Worm (Caenorhabditis elegans): ENCODE data around the gene cog-1.

cog-1 gene

DNA sequence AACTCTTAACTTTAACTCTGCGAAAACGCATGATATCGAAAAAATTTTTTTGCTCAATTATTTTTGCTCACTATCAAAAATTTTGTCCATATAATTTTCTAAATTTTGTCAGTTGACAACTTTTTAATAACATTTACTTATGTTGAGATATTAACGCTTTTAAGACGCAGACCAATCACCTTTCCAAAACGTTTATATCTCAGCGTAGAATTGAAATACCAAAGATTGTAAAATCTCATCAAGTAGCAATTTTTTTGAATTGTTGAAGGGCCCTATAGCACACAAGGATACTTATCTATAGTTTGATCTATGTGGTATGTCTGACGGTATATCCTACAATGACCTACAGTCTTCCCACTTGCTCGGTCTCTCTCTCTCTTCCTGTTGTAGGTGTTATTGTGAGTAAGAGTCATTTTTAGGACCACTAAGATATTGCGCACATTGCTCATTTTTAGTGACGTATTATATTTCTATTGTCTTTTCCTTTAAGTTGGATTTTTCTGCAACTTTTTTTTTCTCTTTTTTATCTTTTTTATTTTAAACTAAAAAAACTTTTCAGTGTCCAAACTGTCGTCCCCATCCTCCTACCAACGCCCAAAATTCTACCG, 17.0 kb downstream of the cog-1 start, which contains the start of gene pde-3:
Gene pde-3, plus strand, starts transcription at position 558 of the 608 bp plus-strand sequence.
- TF ChIP-seq dao-5 (tag; optimal IDR thresholded peaks at IDR 0.05) (no peak), W03F9.2 (tag; optimal IDR thresholded peaks at IDR 0.05) (no peak), him-1 (tag; optimal IDR thresholded peaks at IDR 0.05) (no peak)

DNA sequence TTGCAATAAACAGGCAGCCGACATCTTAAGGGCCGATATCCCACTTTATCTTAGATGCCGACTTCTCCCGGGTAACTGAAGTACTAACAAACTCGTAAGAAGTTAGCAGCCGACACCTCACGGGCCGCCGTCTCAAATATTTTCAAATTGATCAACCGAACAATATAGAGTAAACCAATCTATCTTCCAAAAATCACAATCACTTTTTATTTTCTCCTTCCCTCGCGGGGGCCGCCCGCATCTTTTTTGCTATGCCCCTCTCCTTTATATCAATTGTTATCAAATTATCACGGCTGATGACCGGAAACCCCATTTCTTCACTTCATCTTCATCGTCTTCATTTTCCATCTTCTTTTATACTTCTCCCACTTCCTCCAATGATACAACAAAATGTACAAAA, 26.5 kb downstream of the cog-1 start:
- no peak for TF ChIP-seq W03F9.2 (tag; optimal IDR thresholded peaks at IDR 0.05)
- TF ChIP-seq him-1 (tag; optimal IDR thresholded peaks at IDR 0.05) = no peak
- TF ChIP-seq dao-5 (tag; optimal IDR thresholded peaks at IDR 0.05) = no peak

DNA sequence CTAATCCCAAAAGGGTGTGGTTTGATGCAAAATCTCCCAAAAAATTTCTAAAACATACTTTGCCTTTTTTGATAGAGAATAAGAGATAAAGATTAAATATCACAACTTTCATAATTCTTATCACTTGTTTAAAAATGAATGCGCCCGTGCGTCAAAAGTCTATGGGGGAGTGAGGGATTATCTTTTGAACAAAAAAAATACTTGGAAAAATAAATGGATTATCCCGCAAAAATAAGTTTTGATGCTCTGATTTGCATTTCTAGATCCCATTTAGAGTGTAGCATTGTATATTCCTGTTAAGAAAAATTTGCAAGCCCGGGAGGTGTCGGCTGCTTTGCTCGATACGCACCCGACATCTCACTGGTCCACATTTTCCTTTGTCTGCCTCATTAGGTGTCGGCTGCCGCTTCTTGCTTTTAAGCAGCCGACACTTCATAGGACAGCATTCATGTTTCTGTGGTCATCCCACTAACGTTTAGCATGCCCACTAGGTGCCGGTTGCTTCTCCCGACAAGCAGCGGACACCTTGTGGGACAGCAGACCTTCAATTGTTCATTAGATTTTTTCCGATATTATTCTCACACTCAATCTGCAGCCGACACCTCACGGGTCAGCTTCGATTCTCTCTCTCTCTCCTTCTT, 33.3 kb downstream of the cog-1 start:
- no peak for TF ChIP-seq W03F9.2 (tag; optimal IDR thresholded peaks at IDR 0.05)
- no peak for TF ChIP-seq dao-5 (tag; optimal IDR thresholded peaks at IDR 0.05)
- TF ChIP-seq him-1 (tag; optimal IDR thresholded peaks at IDR 0.05) = no peak

DNA sequence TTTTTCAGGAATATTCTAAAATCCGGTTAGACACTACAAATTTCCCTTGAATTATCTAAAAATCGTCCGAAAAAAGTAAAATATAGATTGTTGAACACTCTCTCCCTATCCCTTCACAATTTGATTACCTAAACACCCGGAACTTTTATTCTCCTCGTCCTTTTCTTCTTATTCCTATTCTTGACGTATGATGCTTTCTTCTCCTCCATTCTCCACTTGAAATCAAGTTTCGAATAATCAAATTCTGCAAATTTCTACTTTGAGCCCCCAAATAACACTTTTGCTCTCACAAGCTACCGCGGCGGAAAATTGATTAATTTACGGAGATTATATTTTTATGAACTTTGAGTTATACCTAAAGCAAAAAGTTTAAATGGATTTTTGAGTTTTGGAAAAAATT, 36.0 kb downstream of the cog-1 start:
- TF ChIP-seq him-1 (tag; optimal IDR thresholded peaks at IDR 0.05) = peak; percentile 13
- TF ChIP-seq W03F9.2 (tag; optimal IDR thresholded peaks at IDR 0.05) = no peak

DNA sequence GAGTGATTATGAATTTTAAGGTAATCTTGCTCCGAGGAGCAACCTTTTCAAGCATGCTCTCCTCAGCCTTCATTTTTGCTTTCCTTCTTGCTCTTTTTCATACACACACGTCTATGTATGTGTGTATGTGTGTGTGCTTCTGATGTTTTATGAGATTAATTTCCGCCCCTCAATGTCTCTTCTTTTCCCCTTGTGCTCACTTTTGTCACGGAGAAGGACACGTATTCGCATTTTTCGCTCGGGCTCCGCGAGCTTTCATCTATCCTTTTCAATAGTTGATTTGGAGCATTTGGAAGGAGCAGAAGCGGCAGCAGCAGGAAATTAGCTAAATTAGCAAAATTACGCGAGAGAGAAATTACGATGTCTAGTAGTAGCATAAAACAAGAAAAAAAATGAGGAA, 38.0 kb downstream of the cog-1 start:
- TF ChIP-seq W03F9.2 (tag; optimal IDR thresholded peaks at IDR 0.05) (no peak), dao-5 (tag; optimal IDR thresholded peaks at IDR 0.05) (no peak), him-1 (tag; optimal IDR thresholded peaks at IDR 0.05) (no peak)

DNA sequence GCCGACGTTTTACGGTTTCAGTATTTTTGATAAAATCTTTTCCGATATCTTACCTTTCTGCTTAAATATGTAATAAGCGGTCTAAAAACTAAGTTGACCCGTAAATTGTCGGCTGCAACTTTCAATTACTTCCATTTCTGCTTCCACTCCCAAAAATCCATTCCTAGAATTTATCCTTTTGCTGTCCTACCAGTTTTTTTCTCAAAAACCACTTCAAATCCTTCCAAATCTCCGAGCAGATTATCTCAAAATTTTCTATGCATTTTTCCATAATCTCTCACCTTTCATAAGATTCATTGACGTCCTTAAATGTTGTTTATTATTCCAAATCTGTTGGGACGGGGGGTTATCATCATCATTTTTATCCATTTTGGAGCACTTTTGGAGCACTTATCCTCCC, 38.7 kb downstream of the cog-1 start:
- no peak for TF ChIP-seq W03F9.2 (tag; optimal IDR thresholded peaks at IDR 0.05)
- TF ChIP-seq dao-5 (tag; optimal IDR thresholded peaks at IDR 0.05) = no peak
- TF ChIP-seq him-1 (tag; optimal IDR thresholded peaks at IDR 0.05) = no peak

DNA sequence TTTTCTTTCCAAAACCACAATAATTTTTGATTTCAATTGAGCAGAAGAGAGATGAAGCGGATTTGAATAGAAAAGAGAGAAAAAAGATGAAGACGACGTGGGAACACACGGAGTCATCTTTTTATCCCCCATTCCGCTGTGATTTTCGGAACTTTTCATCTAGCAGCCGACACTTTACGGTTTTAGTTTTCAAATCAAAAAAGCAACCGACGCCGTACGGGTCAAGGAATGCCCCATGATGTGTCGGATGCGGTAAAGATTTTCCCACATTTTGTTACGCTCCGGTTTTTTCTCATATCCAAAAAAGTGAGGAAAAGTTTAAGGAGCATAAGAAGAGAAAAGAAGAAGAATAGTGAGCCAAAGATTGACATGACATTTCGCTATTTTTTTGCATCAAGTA, 43.2 kb downstream of the cog-1 start:
- no peak for TF ChIP-seq W03F9.2 (tag; optimal IDR thresholded peaks at IDR 0.05)
- TF ChIP-seq dao-5 (tag; optimal IDR thresholded peaks at IDR 0.05) = no peak
- no peak for TF ChIP-seq him-1 (tag; optimal IDR thresholded peaks at IDR 0.05)

DNA sequence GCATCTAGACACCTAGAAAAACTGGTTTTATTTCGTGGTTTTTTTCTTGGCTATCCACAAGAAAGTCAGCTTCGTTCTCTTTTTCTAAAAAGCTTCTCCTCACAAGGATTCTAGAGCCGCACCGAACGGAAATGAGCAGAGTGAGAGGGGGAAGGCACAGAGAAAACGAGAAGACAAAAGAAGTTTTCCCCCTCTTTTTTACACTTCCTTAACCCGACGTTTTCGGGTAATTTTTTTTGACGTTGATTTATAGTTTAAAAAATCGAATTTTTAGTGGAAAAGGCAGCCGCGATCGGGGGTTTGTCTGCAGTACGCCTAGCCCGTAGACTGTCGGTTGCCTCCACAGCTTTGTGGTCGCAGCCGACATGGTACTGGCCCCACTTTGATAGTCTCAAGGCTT, 44.3 kb downstream of the cog-1 start:
- TF ChIP-seq dao-5 (tag; optimal IDR thresholded peaks at IDR 0.05) (no peak), W03F9.2 (tag; optimal IDR thresholded peaks at IDR 0.05) (no peak), him-1 (tag; optimal IDR thresholded peaks at IDR 0.05) (no peak)

DNA sequence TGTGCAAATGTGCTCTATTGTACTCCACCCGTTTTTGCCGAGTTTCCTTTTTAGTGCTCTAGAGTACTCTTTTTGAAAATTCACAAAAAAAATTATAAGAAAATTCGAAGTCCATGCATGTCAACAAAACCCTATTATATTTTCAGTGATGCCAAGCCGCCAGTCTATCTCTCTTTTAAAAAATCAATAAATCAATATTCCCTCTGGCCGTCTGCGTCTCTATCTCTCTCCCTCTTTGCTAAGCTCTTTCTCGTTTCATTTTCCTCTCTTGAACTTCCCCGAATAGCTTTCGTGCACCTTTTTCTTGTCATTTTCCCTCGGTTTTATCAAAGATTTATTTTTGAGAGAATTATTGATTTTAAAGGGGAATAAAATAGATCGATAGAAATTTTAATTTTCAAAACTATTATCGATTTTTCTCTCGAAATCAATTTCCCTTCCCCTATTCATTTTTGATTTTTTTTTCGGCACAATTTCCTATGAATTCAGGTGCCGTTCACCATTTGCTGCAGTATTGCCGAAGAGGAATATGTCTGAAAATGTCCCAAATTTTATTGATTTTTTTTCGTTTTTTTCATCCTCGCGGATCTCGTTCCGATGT, 50.3 kb downstream of the cog-1 start:
- no peak for TF ChIP-seq W03F9.2 (tag; optimal IDR thresholded peaks at IDR 0.05)
- no peak for TF ChIP-seq dao-5 (tag; optimal IDR thresholded peaks at IDR 0.05)
- TF ChIP-seq him-1 (tag; optimal IDR thresholded peaks at IDR 0.05) = no peak

All from whole organism, L4/young adult.